Worm (Caenorhabditis elegans): ENCODE results near the gene T01H10.11.

DNA sequence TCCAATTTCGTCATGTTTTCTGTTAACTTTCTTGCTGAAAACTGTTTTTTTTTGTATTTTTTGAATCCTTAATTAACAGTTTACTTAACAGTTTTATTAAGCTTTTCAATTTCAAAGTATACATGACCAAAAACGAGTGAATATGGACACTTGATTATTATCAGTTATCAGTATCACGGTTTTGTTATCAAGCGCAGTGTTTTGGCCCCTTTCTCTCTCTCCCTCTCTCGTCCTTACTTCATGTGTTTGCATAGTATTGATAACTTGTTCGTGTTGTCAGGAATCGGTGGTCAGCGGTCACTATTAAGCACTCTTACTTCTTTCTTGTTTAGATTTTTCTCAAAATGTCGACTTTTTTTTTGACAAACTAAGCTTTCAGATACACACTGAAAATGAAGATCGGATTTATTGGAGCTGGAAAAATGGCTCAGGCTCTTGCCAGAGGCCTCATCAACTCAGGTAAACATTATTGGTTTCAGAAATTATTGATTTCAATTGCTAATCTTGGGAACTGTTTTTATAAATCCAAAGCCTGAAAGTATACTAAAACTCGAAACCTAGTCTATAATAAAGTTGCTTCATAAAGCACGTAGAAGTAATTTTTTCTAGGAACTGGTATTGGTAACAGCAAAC lies 23.3 kb downstream of the T01H10.11 start, which contains the start of gene pycr-1:
- TF ChIP-seq ets-4 (tag; optimal IDR thresholded peaks at IDR 0.05) (no peak), nhr-11 (tag; optimal IDR thresholded peaks at IDR 0.05) (no peak), rnt-1 (tag; optimal IDR thresholded peaks at IDR 0.05) (no peak), tbx-2 (tag; optimal IDR thresholded peaks at IDR 0.05) (no peak)

Data from whole organism, late embryonic.